Worm (Caenorhabditis elegans) whole organism, L2 larva: ENCODE results near the gene C31B8.1.

ENCODE experiments used
- F13H6.1 ChIP-seq: sonication (generic microtip); optimal IDR thresholded peaks from 2 replicates; lab custom pipeline; 2016; ENCODE audit warnings: missing genetic modification characterization, missing compliant biosample characterization
- R02D3.7 ChIP-seq: fragments of 150-350 bp; optimal IDR thresholded peaks from 2 replicates; lab custom pipeline; 2014; ENCODE audit warnings: missing biosample characterization, missing genetic modification characterization
- aly-2 ChIP-seq: fragments of 150-350 bp; optimal IDR thresholded peaks from 2 replicates; lab custom pipeline; 2014; ENCODE audit warnings: missing biosample characterization, missing genetic modification characterization
- blmp-1 ChIP-seq: sonication (generic microtip); optimal IDR thresholded peaks from 2 replicates; lab custom pipeline; 2017; ENCODE audit warnings: missing genetic modification characterization, mild to moderate bottlenecking, missing compliant biosample characterization, antibody characterized with exemption, moderate library complexity; ENCODE audit not compliant: insufficient read depth
- ceh-82 ChIP-seq: fragments of 150-350 bp; optimal IDR thresholded peaks from 2 replicates; lab custom pipeline; 2014; ENCODE audit warnings: missing biosample characterization, missing genetic modification characterization
- lin-39 ChIP-seq: fragments of 150-350 bp; optimal IDR thresholded peaks from 2 replicates; lab custom pipeline; 2014; ENCODE audit warnings: missing biosample characterization, missing genetic modification reagents, missing genetic modification characterization
- lsy-2 ChIP-seq, 2 experiments: fragments of 150-350 bp in 1 of 2; sonication (generic microtip) in 1 of 2; optimal IDR thresholded peaks; 2 replicates each; lab custom pipeline; 2014 to 2017; ENCODE audit warnings: missing biosample characterization in 2 of 2, missing genetic modification characterization in 2 of 2
- nhr-10 ChIP-seq: sonication (generic microtip); optimal IDR thresholded peaks from 2 replicates; lab custom pipeline; 2017; ENCODE audit warnings: missing biosample characterization, missing genetic modification characterization
- skn-1 ChIP-seq: sonication (generic microtip); optimal IDR thresholded peaks from 2 replicates; lab custom pipeline; 2017; ENCODE audit warnings: missing biosample characterization, missing genetic modification characterization
- sma-9 ChIP-seq, 2 experiments: fragments of 150-350 bp in 1 of 2; sonication (generic microtip) in 1 of 2; optimal IDR thresholded peaks; 2 replicates each; lab custom pipeline; 2014 to 2016; ENCODE audit warnings: missing genetic modification characterization in 2 of 2, mild to moderate bottlenecking in 1 of 2, missing biosample characterization in 1 of 2, missing compliant biosample characterization in 1 of 2, missing genetic modification reagents in 1 of 2, moderate library complexity in 1 of 2
- snpc-4 ChIP-seq: fragments of 150-350 bp; optimal IDR thresholded peaks from 2 replicates; lab custom pipeline; 2014; ENCODE audit warnings: missing biosample characterization, missing genetic modification characterization
- unc-62 ChIP-seq: fragments of 150-350 bp; optimal IDR thresholded peaks from 2 replicates; lab custom pipeline; 2014; ENCODE audit warnings: missing biosample characterization, missing genetic modification reagents, missing genetic modification characterization

ce11 chrV:2892976-2893375, 38.4 kb upstream of the C31B8.1 start, which contains the start of gene srh-127:
- TF ChIP-seq F13H6.1 (no peak), lin-39 (tag; lab: Kevin White, UChicago) (no peak), sma-9 (GFP tag; optimal IDR thresholded peaks at IDR 0.05; lab: Kevin White, UChicago) (no peak), sma-9 (tag; optimal IDR thresholded peaks at IDR 0.05; lab: Kevin White, UChicago) (no peak), lsy-2 (tag; optimal IDR thresholded peaks at IDR 0.05; lab: Kevin White, UChicago) (no peak), unc-62 (no peak), skn-1 (tag; lab: Kevin White, UChicago) (no peak), snpc-4 (tag; lab: Kevin White, UChicago) (no peak), aly-2 (tag; lab: Kevin White, UChicago) (no peak), blmp-1 (no peak), ceh-82 (no peak), nhr-10 (tag; lab: Kevin White, UChicago) (no peak), R02D3.7 (tag; lab: Kevin White, UChicago) (no peak)
